Worm (Caenorhabditis elegans): ENCODE results near the gene Y54G9A.9.

Y54G9A.9 gene

DNA sequence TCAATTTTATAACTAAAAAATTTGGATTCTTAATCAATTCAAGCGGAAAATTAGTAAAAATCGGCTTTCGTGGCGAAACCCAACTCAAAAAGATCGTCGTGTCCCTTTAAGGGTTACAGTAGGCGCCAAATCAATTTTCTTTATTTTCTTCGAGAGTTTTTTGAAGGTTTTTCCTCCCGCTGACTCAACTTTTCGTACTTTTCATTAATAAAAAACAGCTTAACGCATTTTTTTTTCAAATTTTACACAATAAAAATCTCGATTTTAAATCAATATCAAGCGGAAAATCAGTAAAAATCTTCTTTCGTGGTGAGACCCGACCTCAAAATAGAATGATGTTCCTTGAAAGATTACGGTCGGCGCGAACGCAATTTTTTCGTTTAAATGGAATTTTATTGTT, 2.6 kb downstream of the Y54G9A.9 start:
- TF ChIP-seq F49E8.2 (tag; optimal IDR thresholded peaks at IDR 0.05; ENCODE audit: borderline replicate concordance): peak; percentile 77
- no peak for TF ChIP-seq zfp-2 (tag; optimal IDR thresholded peaks at IDR 0.05)

ce11 chrII:13732577-13732976, 3.1 kb downstream of the Y54G9A.9 start:
- 0 out of 2 replicates have a peak, but pooled peaks have one; percentile 12 for TF ChIP-seq dmd-6 (GFP tag; IDR thresholded peaks at IDR 0.05)
- TF ChIP-seq jun-1 (tag; optimal IDR thresholded peaks at IDR 0.05): no peak
- TF ChIP-seq zip-2 (tag; optimal IDR thresholded peaks at IDR 0.05): no peak
- TF ChIP-seq saeg-2 (GFP tag; IDR thresholded peaks at IDR 0.05): no peak
- TF ChIP-seq ZK546.5 (tag; optimal IDR thresholded peaks at IDR 0.05): no peak
- TF ChIP-seq lim-7 (GFP tag; IDR thresholded peaks at IDR 0.05): no peak
- TF ChIP-seq zfp-2 (tag; optimal IDR thresholded peaks at IDR 0.05): no peak
- no peak for TF ChIP-seq set-16 (GFP tag; IDR thresholded peaks at IDR 0.05)
- no peak for TF ChIP-seq dve-1 (tag; optimal IDR thresholded peaks at IDR 0.05; ENCODE audit: insufficient read depth)
- TF ChIP-seq hif-1 (tag; optimal IDR thresholded peaks at IDR 0.05): peak in 1 of 2 experiments; percentile 96
- TF ChIP-seq spr-1 (tag; optimal IDR thresholded peaks at IDR 0.05): no peak
- no peak for TF ChIP-seq daf-16 (GFP tag; optimal IDR thresholded peaks at IDR 0.05)
- TF ChIP-seq daf-16 (tag; optimal IDR thresholded peaks at IDR 0.05): peak; percentile 41
- no peak for TF ChIP-seq pha-4 (GFP tag; IDR thresholded peaks at IDR 0.05)
- no peak for TF ChIP-seq pha-4 (tag; optimal IDR thresholded peaks at IDR 0.05)
- TF ChIP-seq ces-1 (GFP tag; optimal IDR thresholded peaks at IDR 0.05): no peak
- TF ChIP-seq nhr-76 (tag; optimal IDR thresholded peaks at IDR 0.05): no peak
- TF ChIP-seq ceh-82 (tag; optimal IDR thresholded peaks at IDR 0.05): no peak

- TF ChIP-seq daf-16 (GFP tag; optimal IDR thresholded peaks at IDR 0.05) (no peak), daf-16 (tag; optimal IDR thresholded peaks at IDR 0.05) (peak; percentile 5), ceh-44 (GFP tag; IDR thresholded peaks at IDR 0.05) (no peak)
Measured at ce11 chrII:13736089-13736488, 6.6 kb downstream of the Y54G9A.9 start, which contains the start of gene R06B9.5. TSS of gene R06B9.5 (plus strand) at chrII:13736320.

DNA sequence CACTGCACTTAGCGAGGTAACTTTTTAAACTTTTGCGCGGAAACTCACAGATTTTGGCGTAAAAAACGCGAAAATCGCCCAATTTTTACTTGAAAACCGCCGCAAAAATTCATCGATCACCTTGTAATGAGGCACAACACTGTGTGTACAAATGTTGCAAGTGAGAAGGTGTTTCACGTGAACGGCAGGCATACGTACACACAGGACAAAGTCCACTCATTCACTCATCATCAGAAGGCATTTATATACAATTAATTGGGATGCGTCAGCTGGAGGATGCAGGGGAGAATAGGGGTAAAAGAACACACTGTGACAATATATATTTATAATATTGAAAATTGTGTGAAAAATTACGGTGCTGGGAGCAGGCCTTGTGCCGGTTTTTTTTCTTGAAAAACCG, 7.4 kb downstream of the Y54G9A.9 start:
- TF ChIP-seq nhr-42 (GFP tag; IDR thresholded peaks at IDR 0.05) (no peak), dve-1 (tag; optimal IDR thresholded peaks at IDR 0.05; ENCODE audit: insufficient read depth) (peak; percentile 34), dmd-9 (GFP tag; IDR thresholded peaks at IDR 0.05) (no peak), snpc-1.2 (GFP tag; IDR thresholded peaks at IDR 0.05) (peak; percentile 51; the same call in 1 of the 2 replicates), lir-3 (tag; optimal IDR thresholded peaks at IDR 0.05) (no peak), lin-38 (GFP tag; IDR thresholded peaks at IDR 0.05) (no peak), spr-3 (GFP tag; optimal IDR thresholded peaks at IDR 0.05) (no peak), tag-97 (GFP tag; IDR thresholded peaks at IDR 0.05) (no peak), aha-1 (tag) (no peak), fos-1 (tag; optimal IDR thresholded peaks at IDR 0.05) (no peak), ceh-44 (GFP tag; IDR thresholded peaks at IDR 0.05) (no peak), nhr-10 (tag; optimal IDR thresholded peaks at IDR 0.05) (no peak), dmd-8 (GFP tag; IDR thresholded peaks at IDR 0.05) (no peak), nhr-28 (tag; optimal IDR thresholded peaks at IDR 0.05) (peak; percentile 28), F49E8.2 (tag; optimal IDR thresholded peaks at IDR 0.05; ENCODE audit: borderline replicate concordance) (no peak), mdl-1 (tag; optimal IDR thresholded peaks at IDR 0.05) (no peak), zfp-3 (GFP tag; conservative IDR thresholded peaks at IDR 0.05) (no peak), ztf-7 (tag; optimal IDR thresholded peaks at IDR 0.05) (no peak), ama-1 (optimal IDR thresholded peaks at IDR 0.05) (no peak), arid-1 (GFP tag; conservative IDR thresholded peaks at IDR 0.05) (no peak), zip-11 (GFP tag; IDR thresholded peaks at IDR 0.05) (no peak), lsy-2 (tag; optimal IDR thresholded peaks at IDR 0.05) (peak in 1 of 2 experiments; percentile 1), T20F7.1 (GFP tag; optimal IDR thresholded peaks at IDR 0.05) (no peak), zag-1 (tag; optimal IDR thresholded peaks at IDR 0.05) (no peak), lin-13 (GFP tag; optimal IDR thresholded peaks at IDR 0.05) (no peak), mxl-2 (GFP tag; conservative IDR thresholded peaks at IDR 0.05) (peak; percentile 88), snpc-4 (tag; optimal IDR thresholded peaks at IDR 0.05) (no peak), zfp-2 (tag; optimal IDR thresholded peaks at IDR 0.05) (no peak), ceh-82 (tag; optimal IDR thresholded peaks at IDR 0.05) (no peak), daf-12 (tag; optimal IDR thresholded peaks at IDR 0.05) (no peak), jun-1 (tag; optimal IDR thresholded peaks at IDR 0.05) (no peak), Y105C5A.15 (GFP tag; IDR thresholded peaks at IDR 0.05) (no peak), daf-8 (GFP tag; IDR thresholded peaks at IDR 0.05) (no peak), dmd-6 (GFP tag; IDR thresholded peaks at IDR 0.05) (no peak)

All from whole organism, L4 larva.